Worm (Caenorhabditis elegans) whole organism, L3 larva: Measurements from ENCODE around the gene R03D7.8.

Experiments used
- aly-2 ChIP-seq: fragments of 150-350 bp; optimal IDR thresholded peaks from 2 replicates; lab custom pipeline; 2014; ENCODE audit warnings: missing biosample characterization, missing genetic modification characterization
- fos-1 ChIP-seq: fragments of 150-350 bp; optimal IDR thresholded peaks from 2 replicates; lab custom pipeline; 2014; ENCODE audit warnings: missing biosample characterization, missing genetic modification characterization
- nfya-1 ChIP-seq: sonication (generic microtip); optimal IDR thresholded peaks from 2 replicates; lab custom pipeline; 2017; ENCODE audit warnings: missing genetic modification characterization, mild to moderate bottlenecking, missing compliant biosample characterization, antibody characterized with exemption, moderate library complexity; ENCODE audit not compliant: insufficient read depth
- nhr-11 ChIP-seq: fragments of 150-350 bp; optimal IDR thresholded peaks from 2 replicates; lab custom pipeline; 2014; ENCODE audit warnings: missing biosample characterization, missing genetic modification characterization
- nhr-237 ChIP-seq: fragments of 150-350 bp; optimal IDR thresholded peaks from 2 replicates; lab custom pipeline; 2014; ENCODE audit warnings: missing biosample characterization, missing genetic modification characterization
- skn-1 ChIP-seq: fragments of 150-350 bp; optimal IDR thresholded peaks from 2 replicates; lab custom pipeline; 2014; ENCODE audit warnings: missing biosample characterization, missing genetic modification characterization

- no peak for TF ChIP-seq skn-1 (tag; lab: Kevin White, UChicago)
- TF ChIP-seq nfya-1 (tag; lab: Kevin White, UChicago) = no peak
- no peak for TF ChIP-seq nhr-11 (tag; lab: Kevin White, UChicago)
- no peak for TF ChIP-seq fos-1
- TF ChIP-seq aly-2 (tag; lab: Kevin White, UChicago) = no peak
- TF ChIP-seq nhr-237 (tag; lab: Kevin White, UChicago) = no peak
These were observed 9.4 kb downstream of the R03D7.8 start, which contains the start of the genes tceb-3 and gskl-1 for ce11 chrII:10947317-10947716.
